Fruit fly (Drosophila melanogaster) whole organism, embryonic: Measurements from ENCODE around the gene Vinc.

Source experiments
- Abd-B ChIP-seq: fragments of 200-800 bp; sonication (Bioruptor generic); optimal IDR thresholded peaks from 2 replicates; lab custom pipeline; 2018; ENCODE audit warnings: missing biosample characterization, mild to moderate bottlenecking, missing genetic modification characterization, moderate library complexity
- Antp ChIP-seq: fragments of 200-800 bp; sonication (Bioruptor generic); optimal IDR thresholded peaks from 3 replicates; lab custom pipeline; 2016; ENCODE audit warnings: missing biosample characterization, missing genetic modification characterization
- Asciz ChIP-seq: fragments of 200-800 bp; sonication (Bioruptor generic); optimal IDR thresholded peaks from 2 replicates; lab custom pipeline; 2017; ENCODE audit warnings: missing biosample characterization, mild to moderate bottlenecking, missing genetic modification characterization, missing genetic modification reagents
- Atf3 ChIP-seq: fragments of 200-800 bp; sonication (Bioruptor generic); optimal IDR thresholded peaks from 3 replicates; lab custom pipeline; 2016; ENCODE audit warnings: missing biosample characterization, missing genetic modification characterization
- BtbVII ChIP-seq: fragments of 200-800 bp; sonication (Bioruptor generic); optimal IDR thresholded peaks from 3 replicates; lab custom pipeline; 2017; ENCODE audit warnings: missing biosample characterization, mild to moderate bottlenecking, missing genetic modification characterization
- CG14050 ChIP-seq: fragments of 200-800 bp; sonication (Bioruptor generic); IDR thresholded peaks from 3 replicates; pipeline ENCODE4 v1.3.6; 2022; ENCODE audit warnings: missing biosample characterization, missing genetic modification characterization
- CG14441 ChIP-seq: fragments of 200-800 bp; sonication (Bioruptor generic); IDR thresholded peaks from 2 replicates; pipeline ENCODE4 v1.3.6; 2022; ENCODE audit warnings: missing biosample characterization, missing genetic modification characterization
- CG15514 ChIP-seq: fragments of 200-800 bp; sonication (Bioruptor generic); optimal IDR thresholded peaks from 3 replicates; lab custom pipeline; 2017; ENCODE audit warnings: missing biosample characterization, missing genetic modification characterization, mild to moderate bottlenecking, moderate library complexity, missing genetic modification reagents
- CG15601 ChIP-seq: fragments of 200-800 bp; sonication (Bioruptor generic); optimal IDR thresholded peaks from 3 replicates; lab custom pipeline; 2019; ENCODE audit warnings: missing biosample characterization, mild to moderate bottlenecking, missing genetic modification characterization, moderate library complexity
- CG17186 ChIP-seq: fragments of 200-800 bp; sonication (Bioruptor generic); optimal IDR thresholded peaks from 3 replicates; lab custom pipeline; 2017; ENCODE audit warnings: missing biosample characterization, missing genetic modification reagents, missing genetic modification characterization
- CG18011 ChIP-seq: fragments of 200-800 bp; sonication (Bioruptor generic); optimal IDR thresholded peaks from 2 replicates; lab custom pipeline; 2017; ENCODE audit warnings: missing biosample characterization, missing genetic modification characterization, mild to moderate bottlenecking, moderate library complexity, missing genotype
- CG18599 ChIP-seq: fragments of 200-800 bp; sonication (Bioruptor generic); optimal IDR thresholded peaks from 3 replicates; lab custom pipeline; 2017; ENCODE audit warnings: missing biosample characterization, missing genetic modification characterization, mild to moderate bottlenecking, moderate library complexity, missing genetic modification reagents
- CG2678 ChIP-seq: fragments of 200-800 bp; sonication (Bioruptor generic); optimal IDR thresholded peaks from 3 replicates; lab custom pipeline; 2019; ENCODE audit warnings: missing biosample characterization, mild to moderate bottlenecking, missing genetic modification characterization, moderate library complexity
- CG31441 ChIP-seq: fragments of 200-800 bp; sonication (Bioruptor generic); IDR thresholded peaks from 2 replicates; pipeline ENCODE4 v1.3.6; 2022; ENCODE audit warnings: missing biosample characterization, missing genetic modification characterization
- CG4617 ChIP-seq: fragments of 200-800 bp; sonication (Bioruptor generic); optimal IDR thresholded peaks from 3 replicates; lab custom pipeline; 2016; ENCODE audit warnings: missing biosample characterization, missing genetic modification characterization, borderline replicate concordance
- CG5953 ChIP-seq: fragments of 200-800 bp; sonication (Bioruptor generic); IDR thresholded peaks from 2 replicates; pipeline ENCODE4 v1.3.6; 2022; ENCODE audit warnings: missing biosample characterization, missing genetic modification characterization
- CG7556 ChIP-seq: fragments of 200-800 bp; sonication (Bioruptor generic); optimal IDR thresholded peaks from 2 replicates; lab custom pipeline; 2017; ENCODE audit warnings: missing biosample characterization, mild to moderate bottlenecking, missing genetic modification characterization
- CG9817 ChIP-seq: fragments of 200-800 bp; sonication (Bioruptor generic); optimal IDR thresholded peaks from 2 replicates; lab custom pipeline; 2018; ENCODE audit warnings: missing biosample characterization, mild to moderate bottlenecking, missing genetic modification characterization, moderate library complexity
- CG9932 ChIP-seq: fragments of 200-800 bp; sonication (Bioruptor generic); IDR thresholded peaks from 2 replicates; pipeline ENCODE4 v1.3.6; 2022; ENCODE audit warnings: missing biosample characterization, missing genetic modification characterization
- D19B ChIP-seq: fragments of 200-800 bp; sonication (Bioruptor generic); optimal IDR thresholded peaks from 2 replicates; lab custom pipeline; 2017; ENCODE audit warnings: missing biosample characterization, mild to moderate bottlenecking, missing genetic modification characterization
- Dfd ChIP-seq, 2 experiments: fragments of >200 bp; optimal IDR thresholded peaks; 2 replicates each; lab custom pipeline; 2017; ENCODE audit warnings: missing biosample characterization in 2 of 2, missing genetic modification characterization in 2 of 2
- Dref ChIP-seq: fragments of 200-800 bp; sonication (Bioruptor generic); IDR thresholded peaks from 2 replicates; pipeline ENCODE4 v1.3.6; 2022; ENCODE audit warnings: missing biosample characterization, missing genetic modification characterization
- Fer1 ChIP-seq: fragments of 200-800 bp; sonication (Bioruptor generic); optimal IDR thresholded peaks from 2 replicates; lab custom pipeline; 2017; ENCODE audit warnings: missing biosample characterization, mild to moderate bottlenecking, missing genetic modification characterization
- Gsc ChIP-seq: fragments of 200-800 bp; sonication (Bioruptor generic); IDR thresholded peaks from 2 replicates; pipeline ENCODE4 v1.3.6; 2022; ENCODE audit warnings: missing biosample characterization, missing genetic modification characterization
- HLH3B ChIP-seq: fragments of 200-800 bp; sonication (Bioruptor generic); IDR thresholded peaks from 2 replicates; pipeline ENCODE4 v1.3.6; 2022; ENCODE audit warnings: missing biosample characterization, missing genetic modification characterization
- Hmr ChIP-seq: fragments of 200-800 bp; sonication (Bioruptor generic); optimal IDR thresholded peaks from 3 replicates; lab custom pipeline; 2017; ENCODE audit warnings: mild to moderate bottlenecking, missing biosample characterization, missing genetic modification reagents, missing genetic modification characterization
- Hr51 ChIP-seq, 2 experiments: fragments of 200-800 bp; sonication (Bioruptor generic); optimal IDR thresholded peaks; 2 replicates in 1 of 2; 3 replicates in 1 of 2; lab custom pipeline; 2016 to 2018; ENCODE audit warnings: missing biosample characterization in 2 of 2, missing genetic modification characterization in 2 of 2, mild to moderate bottlenecking in 1 of 2, moderate library complexity in 1 of 2
- Jarid2 ChIP-seq: fragments of 200-800 bp; sonication (Bioruptor generic); optimal IDR thresholded peaks from 3 replicates; lab custom pipeline; 2017; ENCODE audit warnings: mild to moderate bottlenecking, missing biosample characterization, missing genetic modification reagents, missing genetic modification characterization
- MESR4 ChIP-seq: fragments of 200-800 bp; sonication (Bioruptor generic); optimal IDR thresholded peaks from 2 replicates; lab custom pipeline; 2018; ENCODE audit warnings: missing biosample characterization, mild to moderate bottlenecking, missing genetic modification characterization, moderate library complexity
- Meics ChIP-seq: fragments of 200-800 bp; sonication (Bioruptor generic); optimal IDR thresholded peaks from 2 replicates; lab custom pipeline; 2017; ENCODE audit warnings: missing biosample characterization, mild to moderate bottlenecking, missing genetic modification characterization
- NC2β ChIP-seq: fragments of 200-800 bp; sonication (Bioruptor generic); optimal IDR thresholded peaks from 2 replicates; lab custom pipeline; 2016; ENCODE audit warnings: missing biosample characterization, missing genetic modification characterization
- NFAT ChIP-seq: fragments of 200-800 bp; sonication (Bioruptor generic); IDR thresholded peaks from 2 replicates; pipeline ENCODE4 v1.3.6; 2022; ENCODE audit warnings: missing biosample characterization, missing genetic modification characterization
- Oaz ChIP-seq: fragments of 200-800 bp; sonication (Bioruptor generic); IDR thresholded peaks from 2 replicates; pipeline ENCODE4 v1.3.6; 2022; ENCODE audit warnings: missing biosample characterization, missing genetic modification characterization
- Ravus ChIP-seq: fragments of 200-800 bp; sonication (Bioruptor generic); IDR thresholded peaks from 2 replicates; pipeline ENCODE4 v1.3.6; 2022; ENCODE audit warnings: missing biosample characterization, missing genetic modification characterization
- TFAM ChIP-seq: fragments of 200-800 bp; sonication (Bioruptor generic); optimal IDR thresholded peaks from 2 replicates; lab custom pipeline; 2017; ENCODE audit warnings: missing biosample characterization, missing genetic modification characterization, inconsistent platforms
- Vsx1 ChIP-seq: fragments of 200-800 bp; sonication (Bioruptor generic); optimal IDR thresholded peaks from 2 replicates; lab custom pipeline; 2017; ENCODE audit warnings: missing biosample characterization, mild to moderate bottlenecking, missing genetic modification characterization, missing genetic modification reagents
- al ChIP-seq: fragments of 200-800 bp; sonication (Bioruptor generic); IDR thresholded peaks from 2 replicates; pipeline ENCODE4 v1.3.6; 2022; ENCODE audit warnings: missing biosample characterization, missing genetic modification characterization
- ara ChIP-seq: fragments of 200-800 bp; sonication (Bioruptor generic); IDR thresholded peaks from 2 replicates; pipeline ENCODE4 v1.3.6; 2022; ENCODE audit warnings: missing biosample characterization, missing genetic modification characterization
- dati ChIP-seq: fragments of 200-800 bp; sonication (Bioruptor generic); IDR thresholded peaks from 2 replicates; pipeline ENCODE4 v1.3.6; 2022; ENCODE audit warnings: missing biosample characterization, missing genetic modification characterization
- disco-r ChIP-seq: fragments of 200-800 bp; sonication (Bioruptor generic); optimal IDR thresholded peaks from 2 replicates; lab custom pipeline; 2016; ENCODE audit warnings: missing biosample characterization, missing genetic modification characterization
- emc ChIP-seq: fragments of 200-800 bp; sonication (Bioruptor generic); optimal IDR thresholded peaks from 2 replicates; lab custom pipeline; 2016; ENCODE audit warnings: missing biosample characterization, missing genetic modification characterization
- lab ChIP-seq: fragments of 200-800 bp; sonication (Bioruptor generic); optimal IDR thresholded peaks from 3 replicates; lab custom pipeline; 2017; ENCODE audit warnings: missing biosample characterization, missing genetic modification characterization, mild to moderate bottlenecking, moderate library complexity, missing genetic modification reagents
- pnt ChIP-seq: fragments of 200-800 bp; sonication (Bioruptor generic); optimal IDR thresholded peaks from 3 replicates; lab custom pipeline; 2016; ENCODE audit warnings: missing biosample characterization, missing genetic modification characterization
- sima ChIP-seq: fragments of 200-800 bp; sonication (Bioruptor generic); optimal IDR thresholded peaks from 2 replicates; lab custom pipeline; 2016; ENCODE audit warnings: missing biosample characterization, missing genetic modification characterization
- sna ChIP-seq: fragments of 200-800 bp; sonication (Bioruptor generic); IDR thresholded peaks from 2 replicates; pipeline ENCODE4 v1.3.6; 2022; ENCODE audit warnings: missing biosample characterization, missing genetic modification characterization; ENCODE audit not compliant: partially characterized antibody
- so ChIP-seq: fragments of 200-800 bp; sonication (Bioruptor generic); IDR thresholded peaks from 3 replicates; pipeline ENCODE4 v1.3.6; 2022; ENCODE audit warnings: missing biosample characterization, missing genetic modification characterization
- sob ChIP-seq: fragments of 200-800 bp; sonication (Bioruptor generic); IDR thresholded peaks from 2 replicates; pipeline ENCODE4 v1.3.6; 2022; ENCODE audit warnings: missing biosample characterization, missing genetic modification characterization
- ttk ChIP-seq: fragments of 200-800 bp; sonication (Bioruptor generic); IDR thresholded peaks from 2 replicates; pipeline ENCODE4 v2.1.2; 2022; ENCODE audit warnings: missing biosample characterization, missing genetic modification characterization
- unpg ChIP-seq: fragments of 200-800 bp; sonication (Bioruptor generic); optimal IDR thresholded peaks from 3 replicates; lab custom pipeline; 2018; ENCODE audit warnings: missing biosample characterization, mild to moderate bottlenecking, missing genetic modification characterization, moderate library complexity
- vnd ChIP-seq: fragments of 200-800 bp; sonication (Bioruptor generic); IDR thresholded peaks from 3 replicates; pipeline ENCODE4 v1.3.6; 2022; ENCODE audit warnings: missing biosample characterization, missing genetic modification characterization; ENCODE audit not compliant: partially characterized antibody
- wdn ChIP-seq: fragments of 200-800 bp; sonication (Bioruptor generic); IDR thresholded peaks from 2 replicates; pipeline ENCODE4 v1.3.6; 2022; ENCODE audit warnings: missing biosample characterization, missing genetic modification characterization

Gene Vinc

DNA sequence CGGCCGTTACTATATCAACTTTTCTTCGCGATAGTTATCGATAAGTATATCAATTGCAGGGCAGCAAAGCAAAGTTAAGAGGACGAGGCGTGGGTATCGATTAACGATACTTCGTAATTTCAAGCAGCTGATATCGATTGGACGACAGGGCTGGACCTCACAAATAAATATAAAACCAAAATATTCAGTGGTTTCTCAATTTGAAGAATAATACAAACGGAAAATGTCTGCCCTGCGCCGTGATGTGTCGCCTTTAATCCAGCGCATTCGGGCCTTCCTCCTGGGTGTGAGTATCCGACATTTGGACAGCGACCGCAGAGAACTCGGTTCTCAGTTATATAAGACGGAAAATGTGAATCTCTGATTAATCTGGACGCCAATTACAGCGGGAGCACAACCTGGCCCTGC, 49.9 kb downstream of the Vinc start, which contains the start of gene ND-B14.5A (continued):
- TF ChIP-seq HLH3B (GFP tag; lab: Robert Waterston, UW), result no peak
- no peak for TF ChIP-seq CG14441 (GFP tag; lab: Robert Waterston, UW)
- TF ChIP-seq NFAT (GFP tag; lab: Robert Waterston, UW), result no peak
- TF ChIP-seq CG2678, result no peak
- TF ChIP-seq BtbVII (GFP tag; lab: Kevin White, UChicago), result no peak
- peak; percentile 97 for TF ChIP-seq Dref
- no peak for TF ChIP-seq pnt (GFP tag; lab: Kevin White, UChicago)
- TF ChIP-seq CG18599 (GFP tag; lab: Kevin White, UChicago), result no peak
- TF ChIP-seq CG31441 (GFP tag; lab: Robert Waterston, UW), result no peak
- no peak for TF ChIP-seq CG9817 (tag; lab: Kevin White, UChicago)
- no peak for TF ChIP-seq Dfd (GFP tag; optimal IDR thresholded peaks at IDR 0.05; lab: Kevin White, UChicago)
- no peak for TF ChIP-seq Hr51 (GFP tag; optimal IDR thresholded peaks at IDR 0.05; lab: Kevin White, UChicago)
- no peak for TF ChIP-seq Abd-B (GFP tag; lab: Kevin White, UChicago)
- TF ChIP-seq Jarid2, result no peak
- peak; percentile 72 for TF ChIP-seq CG15514 (GFP tag; lab: Kevin White, UChicago)
- TF ChIP-seq CG7556 (GFP tag; lab: Kevin White, UChicago), result no peak
- TF ChIP-seq Atf3 (GFP tag; lab: Kevin White, UChicago), result no peak
- TF ChIP-seq TFAM, result no peak
- no peak for TF ChIP-seq CG18011
- TF ChIP-seq Gsc, result no peak
- no peak for TF ChIP-seq CG15601 (tag; lab: Kevin White, UChicago)
- no peak for TF ChIP-seq lab (GFP tag; lab: Kevin White, UChicago)
- TF ChIP-seq Antp, result no peak
- TF ChIP-seq Hmr (GFP tag; lab: Kevin White, UChicago), result peak; percentile 7
- TF ChIP-seq sima (GFP tag; lab: Kevin White, UChicago), result no peak
- no peak for TF ChIP-seq Oaz (GFP tag; lab: Robert Waterston, UW)
- no peak for TF ChIP-seq sob (GFP tag; lab: Robert Waterston, UW)
- TF ChIP-seq D19B (GFP tag; lab: Kevin White, UChicago), result no peak
- TF ChIP-seq unpg (GFP tag; lab: Kevin White, UChicago), result no peak
- TF ChIP-seq Fer1 (GFP tag; lab: Kevin White, UChicago), result peak; percentile 4
- TF ChIP-seq ttk (GFP tag; lab: Robert Waterston, UW), result no peak
- peak; percentile 61 for TF ChIP-seq CG4617 (GFP tag; lab: Kevin White, UChicago)
- TF ChIP-seq ara, result no peak
- no peak for TF ChIP-seq Vsx1 (GFP tag; lab: Kevin White, UChicago)
- peak; percentile 19; the same call in 1 of the 2 replicates for TF ChIP-seq CG9932 (GFP tag; lab: Robert Waterston, UW)
- TF ChIP-seq al (GFP tag; lab: Robert Waterston, UW), result no peak
- no peak for TF ChIP-seq so (GFP tag; lab: Robert Waterston, UW)
- no peak for TF ChIP-seq CG5953
- TF ChIP-seq CG17186 (GFP tag; lab: Kevin White, UChicago), result peak; percentile 9
- peak; percentile 93 for TF ChIP-seq sna (GFP tag; lab: Robert Waterston, UW)
- TF ChIP-seq CG14050 (GFP tag; lab: Robert Waterston, UW), result no peak
- no peak for TF ChIP-seq wdn (GFP tag; lab: Robert Waterston, UW)
- no peak for TF ChIP-seq Meics (GFP tag; lab: Kevin White, UChicago)
- peak; percentile 92 for TF ChIP-seq vnd (GFP tag; lab: Robert Waterston, UW)
- TF ChIP-seq Asciz, result no peak
- TF ChIP-seq dati (GFP tag; lab: Robert Waterston, UW), result no peak
- no peak for TF ChIP-seq emc (GFP tag; lab: Kevin White, UChicago)
- peak; percentile 58 for TF ChIP-seq MESR4 (GFP tag; lab: Kevin White, UChicago)
- no peak for TF ChIP-seq Ravus (GFP tag; lab: Robert Waterston, UW)
- TF ChIP-seq NC2β, result no peak
- no peak for TF ChIP-seq disco-r (GFP tag; lab: Kevin White, UChicago)
